Worm (Caenorhabditis elegans) whole organism, mixed stage, embryonic: ENCODE data around the gene pek-1.

Experiments used
- elt-1 ChIP-seq: sonication (generic microtip); optimal IDR thresholded peaks from 2 replicates; lab custom pipeline; 2017; ENCODE audit warnings: missing genetic modification characterization, mild to moderate bottlenecking, missing compliant biosample characterization, antibody characterized with exemption, moderate library complexity, borderline replicate concordance; ENCODE audit not compliant: insufficient read depth
- lin-13 ChIP-seq: fragments of 150-350 bp; optimal IDR thresholded peaks from 2 replicates; lab custom pipeline; 2014; ENCODE audit warnings: missing biosample characterization, missing genetic modification characterization
- mls-2 ChIP-seq: sonication (generic microtip); optimal IDR thresholded peaks from 2 replicates; lab custom pipeline; 2016; ENCODE audit warnings: mild to moderate bottlenecking, missing genetic modification characterization, moderate library complexity, missing compliant biosample characterization
- nhr-76 ChIP-seq: sonication (generic microtip); optimal IDR thresholded peaks from 2 replicates; lab custom pipeline; 2017; ENCODE audit warnings: missing biosample characterization, missing genetic modification characterization
- tbx-8 ChIP-seq: fragments of 200-800 bp; sonication (Bioruptor generic); optimal IDR thresholded peaks from 2 replicates; lab custom pipeline; 2018; ENCODE audit warnings: mild to moderate bottlenecking, missing genetic modification characterization, moderate library complexity, missing compliant biosample characterization
- unc-62 ChIP-seq: fragments of 150-350 bp; optimal IDR thresholded peaks from 2 replicates; lab custom pipeline; 2014; ENCODE audit warnings: missing biosample characterization, missing genetic modification reagents, missing genetic modification characterization

DNA sequence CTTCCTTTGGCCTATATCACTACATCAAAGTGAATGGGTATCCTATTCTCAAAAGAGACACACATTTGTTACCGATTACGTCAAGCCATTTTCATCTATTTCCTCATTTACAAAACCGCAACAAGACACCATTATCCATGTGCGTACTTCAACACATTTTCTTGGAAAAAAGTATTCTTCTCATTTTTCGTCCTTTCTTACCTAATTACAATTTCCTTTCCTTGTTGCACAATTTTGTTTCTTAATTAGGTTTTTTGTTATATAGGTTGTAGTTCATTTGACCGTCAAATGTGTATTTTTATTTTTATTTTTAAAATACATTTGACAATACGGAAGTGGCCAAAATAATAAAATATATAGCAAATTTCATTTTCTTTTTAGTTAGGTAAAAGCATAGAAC lies 31.3 kb downstream of the pek-1 start:
- no peak for TF ChIP-seq unc-62
- TF ChIP-seq nhr-76 (tag; lab: Kevin White, UChicago), result no peak
- TF ChIP-seq lin-13, result no peak
- no peak for TF ChIP-seq mls-2 (tag; lab: Kevin White, UChicago)
- no peak for TF ChIP-seq elt-1 (tag; lab: Kevin White, UChicago)
- no peak for TF ChIP-seq tbx-8
